Worm (Caenorhabditis elegans): ENCODE measurements around the gene ncs-4.

ncs-4 gene

DNA sequence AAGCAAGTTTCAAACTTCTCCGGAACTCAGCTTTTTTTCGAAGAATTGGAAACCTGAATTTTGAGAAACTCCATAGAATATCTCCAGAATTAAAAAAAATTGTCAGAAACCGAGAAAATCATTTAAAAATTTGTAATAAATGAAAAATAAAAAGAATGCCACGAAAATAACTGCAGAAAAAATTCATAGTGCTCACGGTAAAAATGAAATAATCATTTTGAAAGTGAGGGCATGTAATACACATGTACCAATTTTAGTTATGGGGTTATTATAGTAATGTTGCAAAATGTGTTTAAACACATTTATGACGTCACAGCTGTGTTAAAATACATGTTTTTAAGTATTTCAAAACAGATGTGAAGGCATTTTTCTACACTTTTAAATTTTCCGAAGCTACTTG, 40.5 kb downstream of the ncs-4 start (continued):
- no peak for TF ChIP-seq hif-1 (tag; optimal IDR thresholded peaks at IDR 0.05)
- peak; percentile 14; the same call in 1 of the 2 replicates for TF ChIP-seq lin-29 (GFP tag; IDR thresholded peaks at IDR 0.05)
- no peak for TF ChIP-seq lin-15B (tag; optimal IDR thresholded peaks at IDR 0.05)
- no peak for TF ChIP-seq ceh-44 (GFP tag; IDR thresholded peaks at IDR 0.05)
- TF ChIP-seq F37D6.2 (tag; optimal IDR thresholded peaks at IDR 0.05), result no peak
- TF ChIP-seq zfp-2 (tag; optimal IDR thresholded peaks at IDR 0.05), result no peak
- no peak for TF ChIP-seq vab-7 (GFP tag; IDR thresholded peaks at IDR 0.05)
- 0 out of 2 replicates have a peak, but pooled peaks have one; percentile 20 for TF ChIP-seq arid-1 (GFP tag; conservative IDR thresholded peaks at IDR 0.05)
- no peak for TF ChIP-seq ztf-7 (tag; optimal IDR thresholded peaks at IDR 0.05)
- no peak for TF ChIP-seq nhr-76 (tag; optimal IDR thresholded peaks at IDR 0.05)

DNA sequence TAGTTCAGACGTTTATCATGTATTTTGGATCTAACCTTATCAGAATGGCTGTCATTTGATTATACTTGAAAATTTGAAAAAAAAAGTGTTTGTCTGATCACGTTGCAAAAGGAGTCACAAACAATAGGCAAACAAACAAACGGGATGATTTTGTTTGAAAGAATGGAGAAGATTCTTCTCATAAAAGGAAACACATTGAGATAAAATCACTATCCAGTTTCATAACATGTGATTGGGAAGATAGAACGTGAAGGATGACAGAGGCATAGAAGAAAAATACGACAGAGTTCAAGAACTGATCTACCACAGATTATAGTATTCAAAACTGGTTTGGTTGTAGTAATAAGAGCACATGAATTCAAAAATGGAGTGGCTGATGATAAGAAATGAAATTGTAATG, 42.5 kb downstream of the ncs-4 start, which contains the start of gene F44A6.5:
TSS of gene F44A6.5 (minus strand) at position 151 of the 400 bp plus-strand sequence.
- TF ChIP-seq nhr-10 (tag; optimal IDR thresholded peaks at IDR 0.05) (no peak), lsy-2 (tag; optimal IDR thresholded peaks at IDR 0.05) (peak in 1 of 2 experiments; percentile 42), mxl-3 (GFP tag; optimal IDR thresholded peaks at IDR 0.05) (peak; percentile 20), nhr-42 (GFP tag; IDR thresholded peaks at IDR 0.05) (0 out of 2 replicates have a peak, but pooled peaks have one; percentile 1), dmd-9 (GFP tag; IDR thresholded peaks at IDR 0.05) (no peak), daf-8 (GFP tag; IDR thresholded peaks at IDR 0.05) (no peak), nhr-48 (tag; optimal IDR thresholded peaks at IDR 0.05) (peak; percentile 79), dmd-8 (GFP tag; IDR thresholded peaks at IDR 0.05) (no peak), D1046.2 (GFP tag; IDR thresholded peaks at IDR 0.05) (no peak), hmg-1.1 (GFP tag; IDR thresholded peaks at IDR 0.05) (no peak), attf-4 (tag; optimal IDR thresholded peaks at IDR 0.05) (no peak), lin-38 (GFP tag; IDR thresholded peaks at IDR 0.05) (no peak), T20F7.1 (GFP tag; optimal IDR thresholded peaks at IDR 0.05) (peak; percentile 41), Y48G9A.11 (GFP tag; IDR thresholded peaks at IDR 0.05) (no peak), lin-39 (tag; optimal IDR thresholded peaks at IDR 0.05) (no peak), unc-130 (GFP tag; optimal IDR thresholded peaks at IDR 0.05) (no peak), hlh-30 (tag; optimal IDR thresholded peaks at IDR 0.05; ENCODE audit: insufficient read depth) (peak; percentile 91), sdz-12 (GFP tag; optimal IDR thresholded peaks at IDR 0.05) (no peak), nhr-41 (GFP tag; IDR thresholded peaks at IDR 0.05) (no peak), daf-16 (GFP tag; optimal IDR thresholded peaks at IDR 0.05) (no peak), daf-16 (tag; optimal IDR thresholded peaks at IDR 0.05) (peak; percentile 90), spr-3 (GFP tag; optimal IDR thresholded peaks at IDR 0.05) (no peak), tra-1 (GFP tag; IDR thresholded peaks at IDR 0.05) (no peak), ztf-7 (tag; optimal IDR thresholded peaks at IDR 0.05) (peak; percentile 20), ZK546.5 (tag; optimal IDR thresholded peaks at IDR 0.05) (no peak), hlh-11 (tag; optimal IDR thresholded peaks at IDR 0.05) (peak; percentile 86), rbr-2 (tag; optimal IDR thresholded peaks at IDR 0.05) (no peak), zip-2 (tag; optimal IDR thresholded peaks at IDR 0.05) (no peak), fkh-10 (GFP tag; optimal IDR thresholded peaks at IDR 0.05) (no peak), dpl-1 (GFP tag; optimal IDR thresholded peaks at IDR 0.05) (no peak), dve-1 (tag; optimal IDR thresholded peaks at IDR 0.05; ENCODE audit: insufficient read depth) (peak; percentile 91), spr-1 (tag; optimal IDR thresholded peaks at IDR 0.05) (peak; percentile 47), lin-1 (GFP tag; IDR thresholded peaks at IDR 0.05) (no peak), ceh-28 (tag; optimal IDR thresholded peaks at IDR 0.05) (no peak), php-3 (GFP tag; IDR thresholded peaks at IDR 0.05) (0 out of 2 replicates have a peak, but pooled peaks have one; percentile 9), nhr-11 (tag; optimal IDR thresholded peaks at IDR 0.05) (peak; percentile 40), pqm-1 (tag; optimal IDR thresholded peaks at IDR 0.05) (no peak), mep-1 (tag; optimal IDR thresholded peaks at IDR 0.05) (peak; percentile 70), aha-1 (tag) (peak; percentile 8), unc-62 (GFP tag; optimal IDR thresholded peaks at IDR 0.05 in 1 of 2) (peak in 1 of 2 experiments; percentile 15), unc-62 (tag; optimal IDR thresholded peaks at IDR 0.05) (no peak), madf-5 (GFP tag; IDR thresholded peaks at IDR 0.05) (no peak), dmd-6 (GFP tag; IDR thresholded peaks at IDR 0.05) (peak; percentile 56; the same call in 1 of the 2 replicates)
